Worm (Caenorhabditis elegans): ENCODE results near the gene Y102A11A.3.

DNA sequence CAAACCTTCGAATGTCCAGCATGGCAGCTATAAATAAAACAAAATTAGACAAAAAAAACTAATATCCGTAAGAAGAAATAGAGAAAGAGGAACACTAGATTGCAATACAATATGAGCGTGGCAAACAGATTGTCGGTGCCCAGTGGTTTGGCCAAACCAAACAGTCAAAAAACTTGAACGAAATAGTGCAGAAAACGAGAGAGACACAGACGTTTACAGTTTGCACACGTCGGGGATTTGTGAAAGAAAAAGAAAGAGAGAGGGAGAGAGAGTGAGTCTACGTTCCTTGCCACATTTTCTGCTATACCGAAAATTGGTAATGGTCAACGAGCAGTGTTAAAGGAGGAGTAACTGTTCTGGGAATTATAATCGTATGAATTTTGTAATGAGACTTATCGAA lies 16.2 kb downstream of the Y102A11A.3 start, which contains the start of gene ergi-1:
- TF ChIP-seq nhr-28 (tag; optimal IDR thresholded peaks at IDR 0.05) (no peak), egl-27 (tag; optimal IDR thresholded peaks at IDR 0.05) (no peak), unc-62 (GFP tag; optimal IDR thresholded peaks at IDR 0.05) (no peak), daf-12 (tag; optimal IDR thresholded peaks at IDR 0.05) (no peak), mdl-1 (tag; optimal IDR thresholded peaks at IDR 0.05) (no peak), zag-1 (tag; optimal IDR thresholded peaks at IDR 0.05) (no peak)

Data from whole organism, L3 larva.